Fruit fly (Drosophila melanogaster) whole organism, adult: ENCODE measurements around the gene CG16789.

Experiments
- CG11617 ChIP-seq: fragments of 200-800 bp; sonication (Bioruptor generic); optimal IDR thresholded peaks from 2 replicates; lab custom pipeline; 2017; ENCODE audit warnings: mild to moderate bottlenecking, missing biosample characterization, missing genetic modification reagents, missing genetic modification characterization
- CG12768 ChIP-seq: fragments of 200-800 bp; sonication (Bioruptor generic); optimal IDR thresholded peaks from 2 replicates; lab custom pipeline; 2017; ENCODE audit warnings: missing biosample characterization, missing genetic modification characterization, mild to moderate bottlenecking, moderate library complexity, missing genetic modification reagents
- CG14711 ChIP-seq: fragments of 200-800 bp; sonication (Bioruptor generic); optimal IDR thresholded peaks from 2 replicates; lab custom pipeline; 2018; ENCODE audit warnings: missing biosample characterization, mild to moderate bottlenecking, missing genetic modification characterization, moderate library complexity
- CG7045 ChIP-seq: fragments of 200-800 bp; sonication (Bioruptor generic); optimal IDR thresholded peaks from 2 replicates; lab custom pipeline; 2017; ENCODE audit warnings: missing biosample characterization, mild to moderate bottlenecking, missing genetic modification characterization
- Hr96 ChIP-seq: fragments of 200-800 bp; sonication (Bioruptor generic); optimal IDR thresholded peaks from 2 replicates; lab custom pipeline; 2016; ENCODE audit warnings: missing biosample characterization, missing genetic modification characterization
- Mnt ChIP-seq: fragments of 200-800 bp; sonication (Bioruptor generic); optimal IDR thresholded peaks from 2 replicates; lab custom pipeline; 2016; ENCODE audit warnings: missing biosample characterization, mild to moderate bottlenecking, missing genetic modification characterization
- cic ChIP-seq: fragments of 200-800 bp; sonication (Bioruptor generic); optimal IDR thresholded peaks from 2 replicates; lab custom pipeline; 2017; ENCODE audit warnings: missing biosample characterization, mild to moderate bottlenecking, missing genetic modification characterization, moderate library complexity
- cnc ChIP-seq, 2 experiments: fragments of >200 bp; optimal IDR thresholded peaks; 2 replicates each; lab custom pipeline; 2017
- kay ChIP-seq: fragments of 200-800 bp; sonication (Bioruptor generic); peaks from one replicate; lab custom pipeline; 2016; ENCODE audit warnings: missing biosample characterization, missing genetic modification characterization, borderline replicate concordance
- tj ChIP-seq: fragments of 200-800 bp; sonication (Bioruptor generic); optimal IDR thresholded peaks from 3 replicates; lab custom pipeline; 2017; ENCODE audit warnings: missing biosample characterization, mild to moderate bottlenecking, missing genetic modification characterization, moderate library complexity
- toe ChIP-seq: fragments of 200-800 bp; sonication (Bioruptor generic); optimal IDR thresholded peaks from 2 replicates; lab custom pipeline; 2016; ENCODE audit warnings: missing biosample characterization, missing genetic modification characterization

DNA sequence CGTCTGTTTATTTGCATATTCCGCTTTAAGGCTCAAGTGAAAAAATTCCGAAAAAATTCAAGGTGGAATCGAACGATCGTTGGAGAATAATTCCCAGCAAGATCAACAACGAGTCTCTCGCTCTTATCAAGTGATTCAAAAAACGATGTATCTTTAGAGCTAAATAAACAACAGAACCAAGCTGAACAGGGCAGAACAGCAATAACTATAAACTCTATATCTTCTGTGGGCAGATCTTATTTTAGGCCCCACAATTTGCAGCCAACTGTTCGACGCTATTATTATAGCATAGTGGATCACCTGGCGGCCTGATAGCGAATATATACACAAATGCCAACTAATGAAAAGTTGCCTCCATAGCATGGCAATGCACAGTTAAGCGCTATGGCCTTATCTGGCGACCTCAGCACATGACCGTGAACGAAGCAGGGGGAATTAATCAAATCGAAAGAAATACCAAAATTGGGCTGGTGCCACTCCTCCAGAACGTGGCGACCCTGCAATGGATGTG lies 36.6 kb upstream of the CG16789 start:
- TF ChIP-seq kay: peak; percentile 71
- peak; percentile 21 for TF ChIP-seq tj (GFP tag; lab: Kevin White, UChicago)
- no peak for TF ChIP-seq toe (GFP tag; lab: Kevin White, UChicago)
- no peak for TF ChIP-seq Mnt (GFP tag; lab: Kevin White, UChicago)
- no peak for TF ChIP-seq CG11617 (GFP tag; lab: Kevin White, UChicago)
- TF ChIP-seq cnc (optimal IDR thresholded peaks at IDR 0.05; lab: Kevin White, UChicago): no peak
- TF ChIP-seq CG14711 (tag; lab: Kevin White, UChicago): no peak
- TF ChIP-seq CG7045 (GFP tag; lab: Kevin White, UChicago): peak; percentile 7
- TF ChIP-seq CG12768 (GFP tag; lab: Kevin White, UChicago): no peak
- TF ChIP-seq cic: no peak
- TF ChIP-seq Hr96 (GFP tag; lab: Kevin White, UChicago): no peak
